Worm (Caenorhabditis elegans) whole organism, midembryonic: ENCODE data around the gene tbc-16.

Source experiments
- flt-1 ChIP-seq: fragments of 200-800 bp; sonication (Bioruptor generic); IDR thresholded peaks from 2 replicates; pipeline ENCODE4 v1.3.6; 2022; ENCODE audit warnings: missing genetic modification characterization, missing compliant biosample characterization
- ref-1 ChIP-seq: fragments of 200-800 bp; sonication (Bioruptor generic); conservative IDR thresholded peaks from 2 replicates; pipeline ENCODE4 v1.3.6; 2022; ENCODE audit warnings: missing genetic modification reagents, missing genetic modification characterization, missing compliant biosample characterization
- tab-1 ChIP-seq: fragments of 200-800 bp; sonication (Bioruptor generic); IDR thresholded peaks from 2 replicates; pipeline ENCODE4 v1.3.6; 2022; ENCODE audit warnings: missing genetic modification characterization, missing compliant biosample characterization
- ztf-29 ChIP-seq: fragments of 200-800 bp; sonication (Bioruptor generic); IDR thresholded peaks from 2 replicates; pipeline ENCODE4 v1.3.6; 2022; ENCODE audit warnings: missing genetic modification reagents, missing genetic modification characterization, missing compliant biosample characterization

DNA sequence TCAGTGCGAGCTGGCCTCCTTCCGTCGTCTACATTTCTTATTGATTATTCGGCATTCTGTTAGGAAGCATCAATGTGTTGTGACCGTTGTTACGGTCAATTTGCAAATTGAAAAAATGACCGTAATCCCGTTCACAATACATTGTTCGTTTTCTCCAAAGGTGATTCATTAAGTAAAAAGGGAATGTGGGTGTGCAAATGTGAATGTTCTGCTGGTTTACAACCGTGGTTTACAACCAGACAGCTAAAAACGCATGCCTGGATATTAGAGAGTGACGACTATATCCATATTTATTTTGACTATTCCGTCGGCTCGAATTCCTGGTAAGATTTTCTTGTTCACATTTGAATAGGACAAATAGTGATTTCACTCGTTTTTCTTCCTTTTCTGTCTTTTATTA is 22.0 kb downstream of the tbc-16 start, which contains the start of gene capa-1:
- TF ChIP-seq ztf-29 (GFP tag; lab: Robert Waterston, UW) (no peak), flt-1 (no peak), ref-1 (GFP tag; lab: Robert Waterston, UW) (no peak), tab-1 (GFP tag; lab: Robert Waterston, UW) (no peak)
